Fruit fly (Drosophila melanogaster) whole organism, embryonic: ENCODE results near the gene Csk.

Source experiments
- Aef1 ChIP-seq: fragments of 200-800 bp; sonication (Bioruptor generic); IDR thresholded peaks from 3 replicates; pipeline ENCODE4 v1.3.6; 2022; ENCODE audit warnings: missing biosample characterization, missing genetic modification characterization
- B-H2 ChIP-seq: fragments of 200-800 bp; sonication (Bioruptor generic); optimal IDR thresholded peaks from 2 replicates; lab custom pipeline; 2018; ENCODE audit warnings: missing biosample characterization, mild to moderate bottlenecking, missing genetic modification characterization
- Bdp1 ChIP-seq: fragments of 200-800 bp; sonication (Bioruptor generic); optimal IDR thresholded peaks from 3 replicates; lab custom pipeline; 2016; ENCODE audit warnings: missing biosample characterization, missing genetic modification characterization
- CG14860 ChIP-seq: fragments of 200-800 bp; sonication (Bioruptor generic); IDR thresholded peaks from 3 replicates; pipeline ENCODE4 v1.3.6; 2022; ENCODE audit warnings: missing biosample characterization, missing genetic modification characterization; ENCODE audit not compliant: partially characterized antibody
- CG14965 ChIP-seq: fragments of 200-800 bp; sonication (Bioruptor generic); optimal IDR thresholded peaks from 2 replicates; lab custom pipeline; 2016; ENCODE audit warnings: missing biosample characterization, missing genetic modification characterization, borderline replicate concordance
- CG15514 ChIP-seq: fragments of 200-800 bp; sonication (Bioruptor generic); optimal IDR thresholded peaks from 3 replicates; lab custom pipeline; 2017; ENCODE audit warnings: missing biosample characterization, missing genetic modification characterization, mild to moderate bottlenecking, moderate library complexity, missing genetic modification reagents
- CG1792 ChIP-seq: fragments of 200-800 bp; sonication (Bioruptor generic); optimal IDR thresholded peaks from 2 replicates; lab custom pipeline; 2016; ENCODE audit warnings: missing biosample characterization, missing genetic modification characterization
- CG18476 ChIP-seq: fragments of 200-800 bp; sonication (Bioruptor generic); optimal IDR thresholded peaks from 2 replicates; lab custom pipeline; 2016; ENCODE audit warnings: missing biosample characterization, mild to moderate bottlenecking, missing genetic modification characterization
- CG18619 ChIP-seq: fragments of 200-800 bp; sonication (Bioruptor generic); optimal IDR thresholded peaks from 3 replicates; lab custom pipeline; 2017; ENCODE audit warnings: missing biosample characterization, mild to moderate bottlenecking, missing genetic modification characterization
- CG3163 ChIP-seq: fragments of 200-800 bp; sonication (Bioruptor generic); optimal IDR thresholded peaks from 3 replicates; lab custom pipeline; 2016; ENCODE audit warnings: missing biosample characterization, missing genetic modification characterization
- CG33213 ChIP-seq: fragments of 200-800 bp; sonication (Bioruptor generic); optimal IDR thresholded peaks from 3 replicates; lab custom pipeline; 2016; ENCODE audit warnings: missing biosample characterization, missing genetic modification characterization
- CG34224 ChIP-seq: fragments of 200-800 bp; sonication (Bioruptor generic); IDR thresholded peaks from 3 replicates; pipeline ENCODE4 v1.3.6; 2022; ENCODE audit warnings: missing biosample characterization, missing genetic modification characterization; ENCODE audit not compliant: partially characterized antibody
- CG4328 ChIP-seq: fragments of 200-800 bp; sonication (Bioruptor generic); optimal IDR thresholded peaks from 3 replicates; lab custom pipeline; 2017; ENCODE audit warnings: missing biosample characterization, missing genetic modification reagents, missing genetic modification characterization
- CG5953 ChIP-seq: fragments of 200-800 bp; sonication (Bioruptor generic); IDR thresholded peaks from 2 replicates; pipeline ENCODE4 v1.3.6; 2022; ENCODE audit warnings: missing biosample characterization, missing genetic modification characterization
- CG7786 ChIP-seq: fragments of 200-800 bp; sonication (Bioruptor generic); optimal IDR thresholded peaks from 2 replicates; lab custom pipeline; 2016; ENCODE audit warnings: missing biosample characterization, missing genetic modification characterization
- CG7963 ChIP-seq: fragments of 200-800 bp; sonication (Bioruptor generic); IDR thresholded peaks from 3 replicates; pipeline ENCODE4 v1.3.6; 2022; ENCODE audit warnings: missing biosample characterization, missing genetic modification characterization; ENCODE audit not compliant: partially characterized antibody
- CoRest ChIP-seq: fragments of 200-800 bp; sonication (Bioruptor generic); optimal IDR thresholded peaks from 3 replicates; lab custom pipeline; 2018; ENCODE audit warnings: missing biosample characterization, mild to moderate bottlenecking, missing genetic modification characterization, moderate library complexity
- Dll ChIP-seq: fragments of 200-800 bp; sonication (Bioruptor generic); IDR thresholded peaks from 4 replicates; pipeline ENCODE4 v1.3.6; 2022; ENCODE audit warnings: missing biosample characterization, missing genetic modification characterization; ENCODE audit not compliant: partially characterized antibody
- Doc3 ChIP-seq: fragments of 200-800 bp; sonication (Bioruptor generic); IDR thresholded peaks from 3 replicates; pipeline ENCODE4 v1.3.6; 2022; ENCODE audit warnings: missing biosample characterization, missing genetic modification characterization; ENCODE audit not compliant: partially characterized antibody
- Dp ChIP-seq: fragments of 200-800 bp; sonication (Bioruptor generic); optimal IDR thresholded peaks from 2 replicates; lab custom pipeline; 2018; ENCODE audit warnings: missing biosample characterization, mild to moderate bottlenecking, missing genetic modification characterization, moderate library complexity
- Dref ChIP-seq: fragments of 200-800 bp; sonication (Bioruptor generic); IDR thresholded peaks from 2 replicates; pipeline ENCODE4 v1.3.6; 2022; ENCODE audit warnings: missing biosample characterization, missing genetic modification characterization
- Ets97D ChIP-seq: fragments of 200-800 bp; sonication (Bioruptor generic); optimal IDR thresholded peaks from 3 replicates; lab custom pipeline; 2016; ENCODE audit warnings: missing biosample characterization, missing genetic modification characterization
- Gug ChIP-seq: fragments of 200-800 bp; sonication (Bioruptor generic); IDR thresholded peaks from 4 replicates; pipeline ENCODE4 v1.3.6; 2022; ENCODE audit warnings: missing biosample characterization, missing genetic modification characterization
- HHEX ChIP-seq: fragments of 200-800 bp; sonication (Bioruptor generic); optimal IDR thresholded peaks from 3 replicates; lab custom pipeline; 2017; ENCODE audit warnings: missing biosample characterization, mild to moderate bottlenecking, missing genetic modification characterization, missing genetic modification reagents
- Med ChIP-seq: fragments of 200-800 bp; sonication (Bioruptor generic); peaks from one replicate; lab custom pipeline; 2016; ENCODE audit warnings: missing biosample characterization, missing genetic modification characterization, mild to moderate bottlenecking, inconsistent platforms, moderate library complexity
- Nf-YC ChIP-seq: fragments of 200-800 bp; optimal IDR thresholded peaks from 3 replicates; lab custom pipeline; 2019; ENCODE audit warnings: missing biosample characterization, mild to moderate bottlenecking, missing genetic modification characterization, moderate library complexity
- NfI ChIP-seq: fragments of 200-800 bp; sonication (Bioruptor generic); optimal IDR thresholded peaks from 3 replicates; lab custom pipeline; 2018; ENCODE audit warnings: missing biosample characterization, mild to moderate bottlenecking, missing genetic modification characterization, moderate library complexity
- Opbp ChIP-seq: fragments of 200-800 bp; sonication (Bioruptor generic); IDR thresholded peaks from 3 replicates; pipeline ENCODE4 v1.3.6; 2022; ENCODE audit warnings: missing biosample characterization, missing genetic modification characterization; ENCODE audit not compliant: partially characterized antibody
- Pdp1 ChIP-seq, 2 experiments: fragments of 200-800 bp; sonication (Bioruptor generic); optimal IDR thresholded peaks; 3 replicates each; lab custom pipeline; 2016; ENCODE audit warnings: missing biosample characterization in 2 of 2, missing genetic modification characterization in 2 of 2, mild to moderate bottlenecking in 1 of 2, moderate library complexity in 1 of 2
- Rfx ChIP-seq: fragments of 200-800 bp; sonication (Bioruptor generic); IDR thresholded peaks from 2 replicates; pipeline ENCODE4 v1.3.6; 2022; ENCODE audit warnings: missing biosample characterization, missing genetic modification characterization
- Scr ChIP-seq: fragments of 200-800 bp; sonication (Bioruptor generic); IDR thresholded peaks from 2 replicates; pipeline ENCODE4 v1.3.6; 2022; ENCODE audit warnings: missing biosample characterization, missing genetic modification characterization; ENCODE audit not compliant: partially characterized antibody
- Six4 ChIP-seq: fragments of 200-800 bp; sonication (Bioruptor generic); optimal IDR thresholded peaks from 2 replicates; lab custom pipeline; 2016; ENCODE audit warnings: missing biosample characterization, missing genetic modification characterization
- Sry-δ ChIP-seq: fragments of 200-800 bp; sonication (Bioruptor generic); optimal IDR thresholded peaks from 2 replicates; lab custom pipeline; 2016; ENCODE audit warnings: missing biosample characterization, missing genetic modification characterization
- az2 ChIP-seq: fragments of 200-800 bp; sonication (Bioruptor generic); optimal IDR thresholded peaks from 3 replicates; lab custom pipeline; 2016; ENCODE audit warnings: missing biosample characterization, missing genetic modification characterization
- dimm ChIP-seq: fragments of 200-800 bp; sonication (Bioruptor generic); IDR thresholded peaks from 2 replicates; pipeline ENCODE4 v1.3.6; 2022; ENCODE audit warnings: missing biosample characterization, missing genetic modification characterization
- disco-r ChIP-seq: fragments of 200-800 bp; sonication (Bioruptor generic); optimal IDR thresholded peaks from 2 replicates; lab custom pipeline; 2016; ENCODE audit warnings: missing biosample characterization, missing genetic modification characterization
- dysf ChIP-seq: fragments of 200-800 bp; sonication (Bioruptor generic); IDR thresholded peaks from 3 replicates; pipeline ENCODE4 v1.3.6; 2022; ENCODE audit warnings: missing biosample characterization, missing genetic modification characterization
- gsb ChIP-seq: fragments of 200-800 bp; sonication (Bioruptor generic); IDR thresholded peaks from 2 replicates; pipeline ENCODE4 v1.3.6; 2022; ENCODE audit warnings: missing biosample characterization, missing genetic modification characterization
- her ChIP-seq: fragments of 200-800 bp; sonication (Bioruptor generic); optimal IDR thresholded peaks from 2 replicates; lab custom pipeline; 2016; ENCODE audit warnings: missing biosample characterization, missing genetic modification characterization
- ken ChIP-seq: fragments of 200-800 bp; sonication (Bioruptor generic); IDR thresholded peaks from 3 replicates; pipeline ENCODE4 v1.3.6; 2022; ENCODE audit warnings: missing biosample characterization, missing genetic modification characterization
- mirr ChIP-seq: fragments of 200-800 bp; sonication (Bioruptor generic); optimal IDR thresholded peaks from 3 replicates; lab custom pipeline; 2018; ENCODE audit warnings: missing biosample characterization, mild to moderate bottlenecking, missing genetic modification characterization
- peb ChIP-seq: fragments of 200-800 bp; sonication (Bioruptor generic); IDR thresholded peaks from 2 replicates; pipeline ENCODE4 v1.3.6; 2022; ENCODE audit warnings: missing biosample characterization, missing genetic modification characterization
- phol ChIP-seq: fragments of 200-800 bp; sonication (Bioruptor generic); optimal IDR thresholded peaks from 3 replicates; lab custom pipeline; 2018; ENCODE audit warnings: missing biosample characterization, mild to moderate bottlenecking, missing genetic modification characterization, moderate library complexity
- pzg ChIP-seq: fragments of 200-800 bp; sonication (Bioruptor generic); optimal IDR thresholded peaks from 3 replicates; lab custom pipeline; 2018; ENCODE audit warnings: missing biosample characterization, mild to moderate bottlenecking, missing genetic modification characterization, moderate library complexity
- ro ChIP-seq: fragments of 200-800 bp; sonication (Bioruptor generic); IDR thresholded peaks from 2 replicates; pipeline ENCODE4 v1.3.6; 2022; ENCODE audit warnings: missing biosample characterization, missing genetic modification characterization
- slbo ChIP-seq: fragments of 200-800 bp; sonication (Bioruptor generic); IDR thresholded peaks from 2 replicates; pipeline ENCODE4 v1.3.6; 2022; ENCODE audit warnings: missing biosample characterization, missing genetic modification characterization
- usp ChIP-seq: fragments of >200 bp; optimal IDR thresholded peaks from 2 replicates; lab custom pipeline; 2017; ENCODE audit warnings: missing biosample characterization, missing genetic modification characterization
- vfl ChIP-seq: fragments of 200-800 bp; sonication (Bioruptor generic); optimal IDR thresholded peaks from 2 replicates; lab custom pipeline; 2016; ENCODE audit warnings: missing biosample characterization, missing genetic modification characterization
- vnd ChIP-seq: fragments of 200-800 bp; sonication (Bioruptor generic); IDR thresholded peaks from 3 replicates; pipeline ENCODE4 v1.3.6; 2022; ENCODE audit warnings: missing biosample characterization, missing genetic modification characterization; ENCODE audit not compliant: partially characterized antibody

Gene Csk

DNA sequence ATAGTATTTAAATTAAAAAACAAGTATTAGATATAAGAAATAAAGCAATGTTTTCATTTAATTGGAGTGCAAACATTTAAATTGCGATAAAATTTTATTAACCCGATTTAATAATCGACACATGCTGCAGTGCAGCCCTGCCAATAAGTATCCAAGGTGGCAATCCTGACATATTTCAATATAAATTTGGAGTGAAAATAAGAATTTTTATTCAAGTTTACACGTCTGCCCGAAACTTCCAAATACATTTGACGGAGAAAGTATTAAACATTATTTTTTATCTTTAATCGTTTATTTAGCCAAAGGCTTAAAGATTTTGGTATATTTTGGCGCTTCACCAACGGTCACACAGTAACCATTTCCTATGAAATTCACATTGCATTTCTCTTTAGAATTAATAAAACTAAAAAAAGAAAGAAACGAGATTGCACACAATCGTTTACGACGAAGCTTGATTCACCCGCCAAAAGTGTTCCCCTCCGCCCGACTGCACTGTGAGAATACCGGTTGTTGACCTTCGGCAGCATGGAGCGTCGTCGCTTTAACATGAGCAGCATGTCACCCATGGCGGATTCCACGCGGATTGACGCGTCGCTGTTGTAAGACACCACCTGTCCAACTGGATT is 22.0 kb downstream of the Csk start, which contains the start of gene CG14712 (continued):
- TF ChIP-seq Opbp (GFP tag; lab: Robert Waterston, UW): 0 out of 3 replicates have a peak, but pooled peaks have one; percentile 25
- peak; percentile 68 for TF ChIP-seq Sry-δ (GFP tag; lab: Kevin White, UChicago)
- peak; percentile 73 for TF ChIP-seq Dll (GFP tag; lab: Robert Waterston, UW)
- TF ChIP-seq Six4 (GFP tag; lab: Kevin White, UChicago): no peak
- no peak for TF ChIP-seq Rfx (GFP tag; lab: Robert Waterston, UW)
- no peak for TF ChIP-seq CG5953 (GFP tag; lab: Robert Waterston, UW)
- TF ChIP-seq Gug (GFP tag; lab: Robert Waterston, UW): no peak
- peak; percentile 72 for TF ChIP-seq phol
- peak; percentile 37; the same call in 1 of the 3 replicates for TF ChIP-seq CG7963 (GFP tag; lab: Robert Waterston, UW)
- peak; percentile 7 for TF ChIP-seq vfl (GFP tag; lab: Kevin White, UChicago)
- peak; percentile 29 for TF ChIP-seq az2 (GFP tag; lab: Kevin White, UChicago)
- TF ChIP-seq Bdp1: no peak
- no peak for TF ChIP-seq CG4328 (GFP tag; lab: Kevin White, UChicago)
- peak; percentile 79 for TF ChIP-seq Med (GFP tag; lab: Kevin White, UChicago)
- TF ChIP-seq CG14860 (GFP tag; lab: Robert Waterston, UW): peak; percentile 50; the same call in 2 of the 3 replicates
- TF ChIP-seq usp (GFP tag; lab: Kevin White, UChicago): no peak
- no peak for TF ChIP-seq CG14965 (GFP tag; lab: Kevin White, UChicago)
- TF ChIP-seq CG33213 (GFP tag; lab: Kevin White, UChicago): peak; percentile 13
- no peak for TF ChIP-seq CG18476
- TF ChIP-seq ken (GFP tag; lab: Robert Waterston, UW): no peak
- peak; percentile 90 for TF ChIP-seq Dref (GFP tag; lab: Robert Waterston, UW)
- peak; percentile 97 for TF ChIP-seq Dp (GFP tag; lab: Kevin White, UChicago)
- TF ChIP-seq disco-r (GFP tag; lab: Kevin White, UChicago): no peak
- TF ChIP-seq Nf-YC (tag; lab: Kevin White, UChicago): peak; percentile 43
- no peak for TF ChIP-seq dimm (GFP tag; lab: Robert Waterston, UW)
- no peak for TF ChIP-seq HHEX (GFP tag; lab: Kevin White, UChicago)
- no peak for TF ChIP-seq CG18619 (GFP tag; lab: Kevin White, UChicago)
- TF ChIP-seq dysf (GFP tag; lab: Robert Waterston, UW): no peak
- TF ChIP-seq vnd (GFP tag; lab: Robert Waterston, UW): 0 out of 3 replicates have a peak, but pooled peaks have one; percentile 34
- TF ChIP-seq NfI: no peak
- TF ChIP-seq mirr (GFP tag; lab: Kevin White, UChicago): no peak
- no peak for TF ChIP-seq her (GFP tag; lab: Kevin White, UChicago)
- TF ChIP-seq CG7786 (GFP tag; lab: Kevin White, UChicago): no peak
- TF ChIP-seq gsb (GFP tag; lab: Robert Waterston, UW): no peak
- peak in 1 of 2 experiments; percentile 28 for TF ChIP-seq Pdp1 (GFP tag; optimal IDR thresholded peaks at IDR 0.05; lab: Kevin White, UChicago)
- TF ChIP-seq Ets97D (GFP tag; lab: Kevin White, UChicago): peak; percentile 77
- TF ChIP-seq CoRest (tag; lab: Kevin White, UChicago): no peak
- no peak for TF ChIP-seq Aef1 (GFP tag; lab: Robert Waterston, UW)
- no peak for TF ChIP-seq peb (GFP tag; lab: Robert Waterston, UW)
- TF ChIP-seq pzg: peak; percentile 89
- peak; percentile 59 for TF ChIP-seq Scr (GFP tag; lab: Robert Waterston, UW)
- peak; percentile 44 for TF ChIP-seq CG34224 (GFP tag; lab: Robert Waterston, UW)
- peak; percentile 83 for TF ChIP-seq CG15514 (GFP tag; lab: Kevin White, UChicago)
- TF ChIP-seq B-H2 (GFP tag; lab: Kevin White, UChicago): peak; percentile 48
- no peak for TF ChIP-seq CG1792
- no peak for TF ChIP-seq CG3163 (GFP tag; lab: Kevin White, UChicago)
- no peak for TF ChIP-seq ro (GFP tag; lab: Robert Waterston, UW)
- peak; percentile 22; the same call in 1 of the 3 replicates for TF ChIP-seq Doc3 (GFP tag; lab: Robert Waterston, UW)
- peak; percentile 40; the same call in 1 of the 2 replicates for TF ChIP-seq slbo (GFP tag; lab: Robert Waterston, UW)
